Worm (Caenorhabditis elegans): ENCODE measurements around the gene C44H9.4.

C44H9.4 gene

ce11 chrV:12835388-12835787 lies at the start of gene C44H9.4:
Gene C44H9.4 (plus strand): TSS chrV:12835688.
- no peak for TF ChIP-seq ceh-6 (GFP tag; optimal IDR thresholded peaks at IDR 0.05)
- no peak for TF ChIP-seq sdc-2 (tag; optimal IDR thresholded peaks at IDR 0.05)
- TF ChIP-seq pha-4 (tag; optimal IDR thresholded peaks at IDR 0.05) = no peak
- TF ChIP-seq ahr-1 (tag; optimal IDR thresholded peaks at IDR 0.05) = no peak
- no peak for TF ChIP-seq nfya-1 (tag; optimal IDR thresholded peaks at IDR 0.05)
- no peak for TF ChIP-seq pat-9 (tag; optimal IDR thresholded peaks at IDR 0.05)
- no peak for TF ChIP-seq K02D7.2 (tag; optimal IDR thresholded peaks at IDR 0.05)
- no peak for TF ChIP-seq eyg-1 (tag; optimal IDR thresholded peaks at IDR 0.05)
- no peak for TF ChIP-seq ets-4 (tag; optimal IDR thresholded peaks at IDR 0.05)
- no peak for TF ChIP-seq unc-3 (GFP tag; conservative IDR thresholded peaks at IDR 0.05)
- no peak for TF ChIP-seq unc-3 (tag; optimal IDR thresholded peaks at IDR 0.05)
- TF ChIP-seq C38D4.7 (GFP tag; optimal IDR thresholded peaks at IDR 0.05) = no peak
- no peak for TF ChIP-seq ttx-3 (tag; optimal IDR thresholded peaks at IDR 0.05)
- no peak for TF ChIP-seq lim-6 (tag; optimal IDR thresholded peaks at IDR 0.05)

- TF ChIP-seq nhr-232 (tag; optimal IDR thresholded peaks at IDR 0.05) (no peak), ref-2 (tag; optimal IDR thresholded peaks at IDR 0.05) (no peak), ahr-1 (tag; optimal IDR thresholded peaks at IDR 0.05) (no peak), rnt-1 (tag; optimal IDR thresholded peaks at IDR 0.05) (no peak), che-1 (tag; optimal IDR thresholded peaks at IDR 0.05) (no peak)
Observed at ce11 chrV:12786340-12786739, 49.1 kb upstream of the C44H9.4 start.

DNA sequence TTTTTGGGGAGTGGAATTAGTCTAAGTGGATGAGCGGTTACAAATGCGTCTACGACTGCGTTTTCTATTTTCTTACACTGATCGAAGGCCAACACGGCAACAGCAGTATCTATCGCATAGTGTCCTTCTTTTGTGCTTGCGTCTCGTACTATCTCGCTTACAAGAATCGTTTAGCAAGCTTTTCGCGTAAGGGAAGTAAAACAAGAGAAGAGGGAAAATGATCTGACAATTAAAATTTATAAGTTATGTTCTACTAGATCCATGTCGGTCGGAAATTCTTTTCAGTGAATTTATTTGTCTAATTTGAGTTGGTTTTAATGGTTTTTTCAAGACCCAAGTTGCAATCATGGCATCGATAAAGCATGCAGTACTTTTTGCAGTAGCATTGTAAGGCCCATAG lies 48.5 kb upstream of the C44H9.4 start, which contains the start of gene fkb-4:
Gene fkb-4, minus strand, starts transcription at position 101 of the 400 bp plus-strand sequence.
- TF ChIP-seq unc-55 (GFP tag; optimal IDR thresholded peaks at IDR 0.05) = no peak
- TF ChIP-seq ceh-45 (GFP tag; IDR thresholded peaks at IDR 0.05) = no peak
- no peak for TF ChIP-seq F13H6.1 (tag; optimal IDR thresholded peaks at IDR 0.05)
- TF ChIP-seq ref-2 (tag; optimal IDR thresholded peaks at IDR 0.05) = no peak
- TF ChIP-seq hlh-15 (tag; optimal IDR thresholded peaks at IDR 0.05) = no peak
- TF ChIP-seq nhr-232 (tag; optimal IDR thresholded peaks at IDR 0.05) = no peak
- TF ChIP-seq hlh-13 (GFP tag; optimal IDR thresholded peaks at IDR 0.05) = no peak

DNA sequence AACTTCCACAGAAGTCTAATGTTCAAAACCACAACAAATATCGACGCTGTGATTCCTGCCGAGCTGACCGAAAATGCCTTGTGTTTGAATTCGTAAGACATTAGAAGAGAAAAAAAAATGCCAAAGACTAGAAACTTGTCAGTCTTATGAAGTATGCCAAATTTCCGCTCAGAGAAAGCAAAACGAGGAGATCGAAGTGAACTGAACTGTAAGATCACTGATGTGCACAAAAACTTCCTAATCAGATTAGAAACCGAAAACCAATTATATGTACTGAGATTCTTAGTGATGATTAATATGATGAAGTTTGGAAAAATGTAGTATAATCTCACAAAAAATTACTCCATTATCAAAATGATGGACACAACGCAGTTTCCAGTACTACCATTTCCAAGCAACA lies 47.0 kb upstream of the C44H9.4 start, which contains the start of gene srbc-44:
Gene srbc-44, minus strand, starts transcription at position 101 of the 400 bp plus-strand sequence.
- TF ChIP-seq ceh-6 (GFP tag; optimal IDR thresholded peaks at IDR 0.05) (no peak), lim-6 (tag; optimal IDR thresholded peaks at IDR 0.05) (no peak), fkh-10 (GFP tag; optimal IDR thresholded peaks at IDR 0.05) (no peak), elt-4 (tag; optimal IDR thresholded peaks at IDR 0.05) (no peak), hlh-8 (tag; optimal IDR thresholded peaks at IDR 0.05) (no peak), ceh-24 (tag; optimal IDR thresholded peaks at IDR 0.05) (no peak), ceh-34 (tag; optimal IDR thresholded peaks at IDR 0.05) (no peak)

DNA sequence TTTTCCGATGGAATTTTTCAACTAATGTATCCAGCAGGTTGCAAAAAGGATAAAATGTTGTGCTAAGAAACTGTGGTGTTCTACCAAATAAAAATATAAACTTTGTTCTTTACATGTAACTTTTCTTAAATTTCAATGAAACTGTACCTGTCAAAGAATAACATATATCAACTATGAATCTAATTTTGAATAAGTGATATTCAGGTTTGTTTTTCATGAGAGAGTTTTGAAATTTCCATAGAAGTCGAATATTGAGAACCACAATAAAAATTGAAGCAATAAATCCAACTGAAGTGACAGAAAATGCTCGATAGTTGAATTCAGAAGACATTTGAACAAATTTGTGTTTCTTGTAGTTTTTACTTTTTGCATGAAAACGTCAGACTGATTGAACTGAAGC lies 45.3 kb upstream of the C44H9.4 start, which contains the start of gene srbc-43:
Gene srbc-43, minus strand, starts transcription at position 331 of the 400 bp plus-strand sequence.
- no peak for TF ChIP-seq ceh-34 (tag; optimal IDR thresholded peaks at IDR 0.05)
- TF ChIP-seq C08G9.2 (tag; optimal IDR thresholded peaks at IDR 0.05) = no peak
- no peak for TF ChIP-seq mec-3 (tag; optimal IDR thresholded peaks at IDR 0.05; ENCODE audit: borderline replicate concordance)
- TF ChIP-seq pha-2 (tag; optimal IDR thresholded peaks at IDR 0.05) = no peak
- TF ChIP-seq ets-4 (tag; optimal IDR thresholded peaks at IDR 0.05) = no peak
- no peak for TF ChIP-seq F13H6.1 (tag; optimal IDR thresholded peaks at IDR 0.05)
- no peak for TF ChIP-seq hlh-6 (tag; optimal IDR thresholded peaks at IDR 0.05)
- no peak for TF ChIP-seq C38D4.7 (GFP tag; optimal IDR thresholded peaks at IDR 0.05)
- TF ChIP-seq pat-9 (tag; optimal IDR thresholded peaks at IDR 0.05) = no peak
- TF ChIP-seq unc-86 (tag; optimal IDR thresholded peaks at IDR 0.05) = no peak

- TF ChIP-seq Y22D7AL.16 (tag; optimal IDR thresholded peaks at IDR 0.05) = no peak
- TF ChIP-seq elt-2 (tag; optimal IDR thresholded peaks at IDR 0.05) = no peak
- TF ChIP-seq rnt-1 (tag; optimal IDR thresholded peaks at IDR 0.05) = no peak
- no peak for TF ChIP-seq hlh-6 (tag; optimal IDR thresholded peaks at IDR 0.05)
- TF ChIP-seq C08G9.2 (tag; optimal IDR thresholded peaks at IDR 0.05) = no peak
- no peak for TF ChIP-seq nfya-1 (tag; optimal IDR thresholded peaks at IDR 0.05)
- TF ChIP-seq ceh-18 (tag; optimal IDR thresholded peaks at IDR 0.05) = no peak
- TF ChIP-seq ztf-16 (tag; optimal IDR thresholded peaks at IDR 0.05) = no peak
- no peak for TF ChIP-seq fkh-10 (GFP tag; optimal IDR thresholded peaks at IDR 0.05)
- TF ChIP-seq F13H6.1 (tag; optimal IDR thresholded peaks at IDR 0.05) = no peak
- no peak for TF ChIP-seq ttx-3 (tag; optimal IDR thresholded peaks at IDR 0.05)
- no peak for TF ChIP-seq ahr-1 (tag; optimal IDR thresholded peaks at IDR 0.05)
- no peak for TF ChIP-seq pax-1 (tag; optimal IDR thresholded peaks at IDR 0.05)
- TF ChIP-seq tbx-2 (tag; optimal IDR thresholded peaks at IDR 0.05) = no peak
- TF ChIP-seq ets-4 (tag; optimal IDR thresholded peaks at IDR 0.05) = no peak
- TF ChIP-seq npax-4 (tag; optimal IDR thresholded peaks at IDR 0.05) = no peak
- TF ChIP-seq ceh-45 (GFP tag; IDR thresholded peaks at IDR 0.05) = no peak
Observed at ce11 chrV:12792752-12793151, 42.7 kb upstream of the C44H9.4 start, which contains the start of gene ugt-5. Gene ugt-5 (minus strand): TSS chrV:12792965.
